Fruit fly (Drosophila melanogaster): Measurements from ENCODE around the gene CG1958.

Gene CG1958

dm6 chrX:7307478-7308200 lies 40.9 kb downstream of the CG1958 start, which contains the start of gene brk (continued):
- TF ChIP-seq scrt (GFP tag; optimal IDR thresholded peaks at IDR 0.05) (no peak), CG34376 (GFP tag; optimal IDR thresholded peaks at IDR 0.05) (peak; percentile 13), HmgZ (tag; optimal IDR thresholded peaks at IDR 0.05) (peak; percentile 31), ewg (GFP tag; optimal IDR thresholded peaks at IDR 0.05) (no peak), ttk (GFP tag; IDR thresholded peaks at IDR 0.05) (no peak), NC2β (GFP tag; optimal IDR thresholded peaks at IDR 0.05) (no peak), luna (GFP tag; optimal IDR thresholded peaks at IDR 0.05) (no peak), sens-2 (GFP tag; IDR thresholded peaks at IDR 0.05) (no peak), sd (tag; optimal IDR thresholded peaks at IDR 0.05) (peak; percentile 75), CG18262 (tag; optimal IDR thresholded peaks at IDR 0.05) (no peak), CoRest (tag; optimal IDR thresholded peaks at IDR 0.05) (no peak), CG13424 (tag; optimal IDR thresholded peaks at IDR 0.05) (no peak), h (optimal IDR thresholded peaks at IDR 0.05) (no peak), lov (optimal IDR thresholded peaks at IDR 0.05) (no peak), lov (GFP tag; IDR thresholded peaks at IDR 0.05) (peak; percentile 44; the same call in 1 of the 3 replicates), Chrac-16 (GFP tag; optimal IDR thresholded peaks at IDR 0.05) (no peak), Hand (GFP tag; optimal IDR thresholded peaks at IDR 0.05) (no peak), run (tag; optimal IDR thresholded peaks at IDR 0.05) (no peak), wor (GFP tag; IDR thresholded peaks at IDR 0.05) (no peak), CG2116 (GFP tag; optimal IDR thresholded peaks at IDR 0.05) (no peak), Sry-β (GFP tag; optimal IDR thresholded peaks at IDR 0.05) (no peak), CG17612 (GFP tag; IDR thresholded peaks at IDR 0.05) (no peak), NC2α (GFP tag; optimal IDR thresholded peaks at IDR 0.05) (no peak), wdn (GFP tag; IDR thresholded peaks at IDR 0.05) (0 out of 2 replicates have a peak, but pooled peaks have one; percentile 1), nerfin-1 (tag; optimal IDR thresholded peaks at IDR 0.05) (no peak), HLH54F (GFP tag; optimal IDR thresholded peaks at IDR 0.05) (no peak), CG9932 (GFP tag; IDR thresholded peaks at IDR 0.05) (peak; percentile 34; the same call in 1 of the 2 replicates), crol (GFP tag; IDR thresholded peaks at IDR 0.05) (peak; percentile 97), CG4360 (GFP tag; IDR thresholded peaks at IDR 0.05) (peak; percentile 100), CG15514 (GFP tag; optimal IDR thresholded peaks at IDR 0.05) (no peak), CG6175 (GFP tag; IDR thresholded peaks at IDR 0.05) (peak; percentile 96), fu2 (GFP tag; optimal IDR thresholded peaks at IDR 0.05) (no peak), CG10321 (GFP tag; IDR thresholded peaks at IDR 0.05) (peak; percentile 80), Nf-YB (GFP tag; optimal IDR thresholded peaks at IDR 0.05) (no peak), gem (tag; optimal IDR thresholded peaks at IDR 0.05) (no peak), CG30431 (GFP tag; optimal IDR thresholded peaks at IDR 0.05) (no peak), CG16779 (GFP tag; IDR thresholded peaks at IDR 0.05) (no peak), CG31224 (GFP tag; IDR thresholded peaks at IDR 0.05) (no peak), CG7271 (tag; optimal IDR thresholded peaks at IDR 0.05) (peak; percentile 39), ranshi (GFP tag; IDR thresholded peaks at IDR 0.05) (no peak; the same call in 1 of the 2 replicates), sim (GFP tag; IDR thresholded peaks at IDR 0.05) (no peak), jumu (GFP tag; optimal IDR thresholded peaks at IDR 0.05) (no peak), Taf1 (GFP tag; IDR thresholded peaks at IDR 0.05) (no peak), sens (GFP tag) (peak; percentile 91), CG3726 (GFP tag; IDR thresholded peaks at IDR 0.05) (no peak), jing (GFP tag; optimal IDR thresholded peaks at IDR 0.05) (no peak), sug (tag; optimal IDR thresholded peaks at IDR 0.05) (peak; percentile 28), dpn (GFP tag; optimal IDR thresholded peaks at IDR 0.05) (no peak), CG1603 (tag; optimal IDR thresholded peaks at IDR 0.05) (no peak), CG1024 (GFP tag; IDR thresholded peaks at IDR 0.05) (0 out of 2 replicates have a peak, but pooled peaks have one; percentile 18), vnd (GFP tag; IDR thresholded peaks at IDR 0.05; ENCODE audit: partially characterized antibody) (no peak)

All from whole organism, embryonic.